Worm (Caenorhabditis elegans): ENCODE data around the gene dur-1.

The dur-1 gene

DNA sequence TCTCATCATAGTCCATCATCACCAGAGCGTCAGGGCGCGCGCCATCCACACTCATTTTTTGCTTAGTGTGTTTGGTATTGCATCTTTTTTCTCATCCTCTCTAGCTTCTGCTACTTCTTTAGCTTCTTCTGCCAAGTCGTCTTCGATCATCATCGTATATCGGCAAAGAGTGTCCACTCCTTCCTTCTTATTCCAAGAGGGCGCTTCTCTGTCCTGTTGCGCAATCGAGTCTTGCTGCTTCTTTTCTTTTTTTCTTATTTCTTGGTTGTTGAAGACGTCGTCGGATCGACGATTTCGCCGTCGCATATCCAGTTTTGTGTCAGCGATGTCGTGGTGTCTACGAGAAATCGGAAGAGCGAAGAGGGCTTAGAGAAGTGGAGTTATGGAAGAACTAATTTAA is 15.0 kb downstream of the dur-1 start:
- TF ChIP-seq ceh-40 (GFP tag; IDR thresholded peaks at IDR 0.05) = no peak
- no peak for TF ChIP-seq zim-3 (tag; optimal IDR thresholded peaks at IDR 0.05)
- no peak for TF ChIP-seq bed-2 (GFP tag; IDR thresholded peaks at IDR 0.05)
- no peak for TF ChIP-seq tbp1 (GFP tag; optimal IDR thresholded peaks at IDR 0.05)
- no peak for TF ChIP-seq F23B12.7 (tag; optimal IDR thresholded peaks at IDR 0.05; ENCODE audit: insufficient read depth)
- TF ChIP-seq rpc-1 (optimal IDR thresholded peaks at IDR 0.05) = no peak
- TF ChIP-seq rpc-1 (tag; optimal IDR thresholded peaks at IDR 0.05) = no peak
- TF ChIP-seq F55B11.4 (tag; optimal IDR thresholded peaks at IDR 0.05; ENCODE audit: borderline replicate concordance, insufficient read depth) = no peak
- no peak for TF ChIP-seq dox-1 (GFP tag; IDR thresholded peaks at IDR 0.05)
- TF ChIP-seq ztf-26 (tag; optimal IDR thresholded peaks at IDR 0.05) = no peak
- TF ChIP-seq pha-4 (tag; optimal IDR thresholded peaks at IDR 0.05) = no peak
- TF ChIP-seq akir-1 (GFP tag; optimal IDR thresholded peaks at IDR 0.05) = no peak
- TF ChIP-seq pbrm-1 (GFP tag; IDR thresholded peaks at IDR 0.05) = no peak
- TF ChIP-seq ets-4 (GFP tag; optimal IDR thresholded peaks at IDR 0.05) = no peak
- no peak for TF ChIP-seq ztf-25 (GFP tag; IDR thresholded peaks at IDR 0.05)
- no peak for TF ChIP-seq unc-130 (GFP tag; optimal IDR thresholded peaks at IDR 0.05)
- no peak for TF ChIP-seq athp-1 (tag; optimal IDR thresholded peaks at IDR 0.05)
- TF ChIP-seq madf-6 (GFP tag; IDR thresholded peaks at IDR 0.05) = no peak
- TF ChIP-seq bed-1 (GFP tag; IDR thresholded peaks at IDR 0.05) = no peak

DNA sequence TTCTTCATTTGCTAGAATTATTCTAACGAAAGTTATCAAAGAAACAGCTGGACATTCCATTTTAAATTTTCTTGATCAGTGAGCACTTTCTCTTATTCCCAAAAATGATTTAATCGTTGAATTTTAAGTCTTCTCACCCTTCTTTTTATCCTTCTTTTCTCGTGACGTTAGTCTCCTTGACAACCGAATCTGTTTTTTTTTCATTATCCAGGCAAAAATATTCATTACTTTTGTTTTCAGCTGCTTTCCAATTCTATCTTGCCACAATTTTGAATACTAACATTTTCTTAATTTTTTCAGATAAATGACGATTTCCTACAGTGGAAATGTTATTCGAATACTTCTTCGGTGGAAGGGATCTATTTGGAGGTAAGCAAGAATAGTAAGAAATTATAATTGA is 24.4 kb downstream of the dur-1 start, which contains the start of gene best-13:
TSS of gene best-13 (plus strand) at position 301 of the 400 bp plus-strand sequence.
- TF ChIP-seq madf-8 (GFP tag; conservative IDR thresholded peaks at IDR 0.05) (no peak), ccch-3 (GFP tag; optimal IDR thresholded peaks at IDR 0.05) (no peak), mel-28 (tag; optimal IDR thresholded peaks at IDR 0.05; ENCODE audit: borderline replicate concordance) (no peak), dpff-1 (tag; optimal IDR thresholded peaks at IDR 0.05) (no peak), Y53G8AR.9 (GFP tag; conservative IDR thresholded peaks at IDR 0.05) (no peak), F22D6.2 (tag; optimal IDR thresholded peaks at IDR 0.05) (no peak), lsl-1 (GFP tag; optimal IDR thresholded peaks at IDR 0.05) (no peak), gei-17 (GFP tag; optimal IDR thresholded peaks at IDR 0.05) (no peak), somi-1 (GFP tag; optimal IDR thresholded peaks at IDR 0.05) (no peak)

DNA sequence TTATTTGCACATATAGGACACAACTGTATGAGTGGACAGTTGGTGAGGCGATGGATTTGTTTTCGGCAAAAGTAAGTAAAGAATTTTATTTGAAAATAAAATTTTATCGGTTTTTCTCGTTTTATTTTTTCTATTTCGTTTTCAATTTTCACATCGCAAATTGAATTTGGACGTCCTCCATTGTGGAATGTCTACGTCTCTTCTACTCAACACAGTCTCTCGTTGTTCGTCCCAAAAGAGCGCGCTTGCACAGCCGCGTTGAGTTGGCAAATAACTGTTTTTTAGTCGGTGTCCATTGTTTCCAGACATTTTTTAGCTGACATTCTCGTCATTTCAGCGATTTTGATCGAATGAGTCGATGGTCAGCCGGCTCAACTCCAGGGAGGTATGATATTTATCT is 28.8 kb downstream of the dur-1 start:
- TF ChIP-seq hmg-1.2 (GFP tag; IDR thresholded peaks at IDR 0.05) = peak; percentile 94
- peak; percentile 78 to 85 for TF ChIP-seq let-607 (tag; optimal IDR thresholded peaks at IDR 0.05)
- TF ChIP-seq mcd-1 (GFP tag; IDR thresholded peaks at IDR 0.05) = peak; percentile 52
- TF ChIP-seq F57C9.4 (tag; optimal IDR thresholded peaks at IDR 0.05) = no peak

DNA sequence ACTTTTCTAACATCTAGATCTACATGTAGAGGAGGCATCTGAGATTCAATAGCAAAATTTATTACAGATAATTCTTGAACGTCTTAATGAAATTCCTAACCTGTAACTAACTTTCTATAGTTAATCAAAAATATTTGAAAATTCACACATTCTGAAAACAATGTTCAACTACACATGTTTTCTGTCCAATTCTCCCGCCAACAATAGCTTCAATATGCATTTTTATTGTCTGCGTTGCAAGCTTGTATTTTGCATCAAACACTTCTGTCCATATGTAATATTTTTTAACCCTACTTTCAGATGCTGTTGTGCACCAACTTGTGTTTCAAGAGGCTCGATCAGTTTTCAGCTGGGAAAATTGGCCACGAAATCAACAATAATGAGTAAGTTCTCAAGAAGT is 29.3 kb downstream of the dur-1 start, which contains the start of gene tbc-3:
TSS of gene tbc-3 (plus strand) at position 301 of the 400 bp plus-strand sequence.
- TF ChIP-seq ceh-91 (GFP tag; IDR thresholded peaks at IDR 0.05) (no peak), lin-54 (GFP tag; optimal IDR thresholded peaks at IDR 0.05) (no peak), die-1 (tag; optimal IDR thresholded peaks at IDR 0.05) (no peak), akir-1 (GFP tag; optimal IDR thresholded peaks at IDR 0.05) (no peak), zim-3 (tag; optimal IDR thresholded peaks at IDR 0.05) (no peak), madf-10 (tag; optimal IDR thresholded peaks at IDR 0.05) (no peak), snpc-4 (GFP tag; optimal IDR thresholded peaks at IDR 0.05) (no peak), snpc-4 (tag; optimal IDR thresholded peaks at IDR 0.05) (no peak), repo-1 (tag; optimal IDR thresholded peaks at IDR 0.05) (no peak), egl-44 (GFP tag; IDR thresholded peaks at IDR 0.05) (no peak), K11D2.4 (GFP tag; IDR thresholded peaks at IDR 0.05) (no peak), F39B2.1 (GFP tag; IDR thresholded peaks at IDR 0.05) (no peak), nhr-90 (tag; optimal IDR thresholded peaks at IDR 0.05) (no peak), snpc-1.3 (tag; optimal IDR thresholded peaks at IDR 0.05; ENCODE audit: insufficient read depth) (no peak), F33H1.4 (GFP tag; IDR thresholded peaks at IDR 0.05) (no peak), cebp-2 (GFP tag; IDR thresholded peaks at IDR 0.05) (no peak)

All from whole organism, young adult.